Fruit fly (Drosophila melanogaster) ovary, adult (tissue): ENCODE data around the gene svr.

Experiments used
- CG17801 ChIP-seq: fragments of 200-800 bp; optimal IDR thresholded peaks from 2 replicates; lab custom pipeline; 2019; ENCODE audit warnings: missing biosample characterization, mild to moderate bottlenecking, missing genetic modification characterization, moderate library complexity; ENCODE audit not compliant: partially characterized antibody

svr gene

DNA sequence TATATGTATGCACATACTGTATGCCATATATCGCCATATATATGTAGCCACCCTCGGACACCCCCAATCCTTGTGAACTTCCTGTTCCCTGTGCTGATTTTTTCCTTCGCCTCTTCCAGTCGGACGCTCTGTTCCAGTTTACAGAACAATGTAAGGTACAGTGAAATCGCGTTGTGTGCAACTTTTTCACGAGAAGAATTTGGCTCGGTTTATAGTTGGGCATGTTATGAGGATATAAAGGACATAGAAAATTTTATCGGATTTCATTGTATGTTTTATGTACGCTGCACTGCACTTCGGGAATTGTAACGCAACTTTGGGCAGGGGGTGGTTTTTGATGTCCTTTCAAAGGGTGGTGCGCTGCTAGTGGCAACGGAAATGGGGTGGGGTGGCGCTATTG lies 28.1 kb downstream of the svr start:
- TF ChIP-seq CG17801 (GFP tag; lab: Kevin White, UChicago) = no peak

dm6 chrX:525610-526009 lies 29.4 kb downstream of the svr start:
- TF ChIP-seq CG17801 (GFP tag; lab: Kevin White, UChicago) = no peak

dm6 chrX:526479-527071 lies 30.3 kb downstream of the svr start:
- TF ChIP-seq CG17801 (GFP tag; lab: Kevin White, UChicago) = no peak

- TF ChIP-seq CG17801 (GFP tag; lab: Kevin White, UChicago) = no peak
These were observed 33.7 kb downstream of the svr start, which contains the start of the genes CG4293 and Appl for dm6 chrX:529724-530603. Gene CG4293, minus strand, starts transcription at chrX:530291. Gene Appl, plus strand, starts transcription at chrX:530501.

DNA sequence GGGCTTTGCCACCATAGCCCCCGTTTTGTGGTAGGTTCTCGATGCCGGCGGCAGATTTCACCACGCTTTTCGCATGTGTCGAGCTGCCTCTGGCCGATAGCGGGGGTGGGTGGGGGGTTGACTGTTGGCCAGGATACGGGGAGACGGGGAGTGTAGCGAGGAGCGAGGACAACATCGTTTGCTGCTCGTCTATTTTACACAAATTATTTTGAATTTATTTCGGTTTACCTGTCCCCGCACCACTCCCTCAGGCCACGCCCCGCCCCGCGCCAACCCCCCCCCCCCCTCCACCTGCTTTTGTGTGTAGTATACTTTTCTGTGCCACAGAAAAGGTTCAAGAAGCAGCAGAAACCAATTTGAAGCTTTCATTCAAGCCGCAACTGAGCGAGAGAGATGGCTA lies 45.8 kb downstream of the svr start:
- TF ChIP-seq CG17801 (GFP tag; lab: Kevin White, UChicago) = no peak

DNA sequence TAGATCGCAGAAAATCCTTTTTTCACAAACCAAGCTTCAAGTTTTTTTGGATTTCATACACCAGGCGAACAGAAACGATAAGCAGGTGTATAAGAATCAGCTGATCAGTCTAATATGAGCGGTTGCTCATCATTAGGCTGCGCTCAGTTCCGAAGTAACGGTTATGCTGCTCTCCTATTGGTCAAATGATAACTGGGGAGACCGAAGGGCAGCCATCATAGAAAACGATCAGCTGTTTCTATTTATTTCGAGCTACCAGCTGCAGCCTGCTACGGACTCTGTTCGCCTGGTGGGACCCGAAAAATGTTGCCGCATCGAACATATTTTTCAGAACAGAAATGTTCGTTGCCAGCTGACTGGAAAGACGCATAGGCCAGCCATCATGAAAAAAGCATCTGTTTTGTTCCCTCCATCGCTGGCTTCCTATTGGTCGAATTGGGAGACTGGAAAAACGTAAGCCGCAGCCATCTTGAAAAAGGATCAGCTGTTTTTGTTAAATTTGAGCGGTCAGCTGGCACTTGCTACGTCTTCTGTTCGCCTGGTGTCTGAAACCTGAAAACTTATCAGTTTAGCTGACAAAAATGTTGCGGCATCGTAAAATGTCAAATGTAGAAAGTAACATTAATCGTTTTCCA lies 50.2 kb downstream of the svr start:
- no peak for TF ChIP-seq CG17801 (GFP tag; lab: Kevin White, UChicago)
